Worm (Caenorhabditis elegans) whole organism, early embryonic: ENCODE results near the gene alh-10.

Experiments used
- F13C5.2 ChIP-seq: sonication (generic microtip); optimal IDR thresholded peaks from 2 replicates; lab custom pipeline; 2017; ENCODE audit warnings: mild to moderate bottlenecking, missing genetic modification characterization, inconsistent platforms, missing compliant biosample characterization

Gene alh-10

DNA sequence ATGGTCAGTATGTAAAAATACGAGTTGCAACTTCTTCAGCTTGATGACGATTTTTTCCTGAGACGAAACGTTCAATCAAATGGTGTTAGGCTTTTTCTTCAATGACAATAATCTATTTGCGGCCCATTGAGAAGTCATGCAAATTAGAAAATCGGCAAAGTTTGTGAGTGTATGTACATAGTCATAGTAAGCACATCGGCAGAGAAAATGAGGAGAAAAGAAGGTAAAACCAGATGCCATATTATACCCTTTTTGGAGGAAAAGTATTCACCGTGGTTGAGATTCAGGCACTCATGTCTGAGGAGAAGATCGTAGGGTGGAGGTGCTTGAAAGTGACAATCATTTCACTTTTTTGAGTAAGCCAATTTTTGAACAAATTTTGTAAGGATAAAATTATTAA is 47.1 kb downstream of the alh-10 start, which contains the start of gene C36B7.5:
Gene C36B7.5, minus strand, starts transcription at position 101 of the 400 bp plus-strand sequence.
- TF ChIP-seq F13C5.2 (tag; lab: Kevin White, UChicago) = no peak
